Fruit fly (Drosophila melanogaster): ENCODE results near the gene AP-2sigma.

The AP-2sigma gene

DNA sequence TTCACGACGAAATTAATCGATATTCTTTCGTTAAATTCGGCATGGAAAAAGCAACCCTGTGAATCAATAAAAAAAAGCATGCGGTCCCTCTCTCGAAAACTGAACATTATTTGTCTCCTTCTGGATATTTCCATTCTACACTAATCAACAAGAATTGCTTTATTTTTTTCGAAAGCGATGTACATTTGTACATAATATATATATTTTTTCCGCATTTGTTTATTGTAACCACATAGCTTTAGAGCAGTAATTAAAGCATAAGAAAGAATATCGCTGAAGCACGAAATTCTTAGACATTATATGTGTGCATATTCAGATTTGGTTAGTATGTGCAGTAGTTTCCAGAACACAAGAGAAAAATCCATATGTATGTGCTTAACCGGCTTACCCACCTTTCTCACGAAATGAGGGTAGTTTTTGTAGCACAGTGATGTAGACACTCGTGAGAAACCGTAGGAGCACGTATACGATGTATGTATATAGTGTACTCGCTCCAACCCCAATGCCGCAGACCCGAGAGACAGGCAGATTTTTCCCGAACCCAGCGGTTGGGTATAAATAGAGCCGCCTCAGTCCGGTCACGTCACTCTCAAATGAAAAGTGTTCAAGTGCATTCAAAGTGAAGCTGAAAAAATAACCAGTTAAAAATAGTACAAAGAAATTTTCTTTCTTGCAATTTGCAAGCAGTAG, 26.3 kb upstream of the AP-2sigma start (continued):
- peak; percentile 69 for TF ChIP-seq pros (GFP tag; optimal IDR thresholded peaks at IDR 0.05)
- TF ChIP-seq CG13123 (GFP tag; optimal IDR thresholded peaks at IDR 0.05): peak; percentile 60
- no peak for TF ChIP-seq dan (GFP tag; IDR thresholded peaks at IDR 0.05)
- TF ChIP-seq CG10979 (tag; optimal IDR thresholded peaks at IDR 0.05): peak; percentile 85
- TF ChIP-seq CG31441 (GFP tag; IDR thresholded peaks at IDR 0.05): no peak
- no peak; the same call in none of the 2 replicates for TF ChIP-seq CG6272 (GFP tag; IDR thresholded peaks at IDR 0.05)
- no peak for TF ChIP-seq slbo (GFP tag; IDR thresholded peaks at IDR 0.05)
- TF ChIP-seq shn (GFP tag; optimal IDR thresholded peaks at IDR 0.05): peak; percentile 46
- TF ChIP-seq NC2β (GFP tag; optimal IDR thresholded peaks at IDR 0.05): peak; percentile 47
- peak; percentile 81 for TF ChIP-seq CG1602 (GFP tag; optimal IDR thresholded peaks at IDR 0.05)
- no peak for TF ChIP-seq zen2 (GFP tag; IDR thresholded peaks at IDR 0.05; ENCODE audit: partially characterized antibody)
- TF ChIP-seq CG14441 (GFP tag; IDR thresholded peaks at IDR 0.05): no peak
- peak; percentile 91 for TF ChIP-seq CG13894 (tag; optimal IDR thresholded peaks at IDR 0.05)
- TF ChIP-seq CG15696 (tag; optimal IDR thresholded peaks at IDR 0.05): peak; percentile 73
- no peak for TF ChIP-seq CG4282 (GFP tag; optimal IDR thresholded peaks at IDR 0.05)
- peak; percentile 91 for TF ChIP-seq CoRest (tag; optimal IDR thresholded peaks at IDR 0.05)
- TF ChIP-seq B-H1 (GFP tag; IDR thresholded peaks at IDR 0.05): no peak
- TF ChIP-seq Dll (GFP tag; IDR thresholded peaks at IDR 0.05; ENCODE audit: partially characterized antibody): no peak
- no peak for TF ChIP-seq CG14050 (GFP tag; IDR thresholded peaks at IDR 0.05)
- peak; percentile 85 for TF ChIP-seq nmo (GFP tag; optimal IDR thresholded peaks at IDR 0.05)
- TF ChIP-seq bsh (GFP tag; optimal IDR thresholded peaks at IDR 0.05): peak; percentile 85 to 89
- TF ChIP-seq cad (GFP tag; optimal IDR thresholded peaks at IDR 0.05): peak; percentile 28
- TF ChIP-seq CG9215 (GFP tag; IDR thresholded peaks at IDR 0.05): no peak
- TF ChIP-seq BEAF-32 (GFP tag; optimal IDR thresholded peaks at IDR 0.05): peak; percentile 76
- no peak for TF ChIP-seq CG11456 (GFP tag; IDR thresholded peaks at IDR 0.05)
- TF ChIP-seq CG32532 (GFP tag; IDR thresholded peaks at IDR 0.05): no peak
- TF ChIP-seq insv (GFP tag; optimal IDR thresholded peaks at IDR 0.05): peak in 1 of 2 experiments; percentile 46
- no peak for TF ChIP-seq CG11696 (GFP tag; IDR thresholded peaks at IDR 0.05)
- no peak for TF ChIP-seq C15 (GFP tag; IDR thresholded peaks at IDR 0.05)
- no peak for TF ChIP-seq CG7372 (GFP tag; IDR thresholded peaks at IDR 0.05)
- TF ChIP-seq run (tag; optimal IDR thresholded peaks at IDR 0.05): peak; percentile 28
- TF ChIP-seq Dref (GFP tag; IDR thresholded peaks at IDR 0.05): no peak
- peak; percentile 80 for TF ChIP-seq gcm (GFP tag; optimal IDR thresholded peaks at IDR 0.05)
- peak; percentile 48 for TF ChIP-seq Side (GFP tag; optimal IDR thresholded peaks at IDR 0.05)
- peak; percentile 87 for TF ChIP-seq Chrac-16 (GFP tag; optimal IDR thresholded peaks at IDR 0.05)
- TF ChIP-seq CG6175 (GFP tag; IDR thresholded peaks at IDR 0.05): no peak
- TF ChIP-seq vnd (GFP tag; IDR thresholded peaks at IDR 0.05; ENCODE audit: partially characterized antibody): no peak
- TF ChIP-seq crp (GFP tag; optimal IDR thresholded peaks at IDR 0.05): peak in 1 of 2 experiments; percentile 46
- TF ChIP-seq ash1 (GFP tag; optimal IDR thresholded peaks at IDR 0.05): no peak
- TF ChIP-seq pzg (GFP tag; optimal IDR thresholded peaks at IDR 0.05): peak; percentile 35
- TF ChIP-seq Kr (GFP tag; optimal IDR thresholded peaks at IDR 0.05): no peak
- TF ChIP-seq CrebB (tag; optimal IDR thresholded peaks at IDR 0.05): peak; percentile 79
- TF ChIP-seq CG4404 (GFP tag; IDR thresholded peaks at IDR 0.05): no peak
- TF ChIP-seq Lpt (GFP tag; optimal IDR thresholded peaks at IDR 0.05): no peak
- TF ChIP-seq Adf1 (GFP tag; IDR thresholded peaks at IDR 0.05): no peak
- no peak for TF ChIP-seq Ravus (GFP tag; IDR thresholded peaks at IDR 0.05)
- TF ChIP-seq D19A (tag; optimal IDR thresholded peaks at IDR 0.05): peak; percentile 90
- no peak for TF ChIP-seq sima (GFP tag; optimal IDR thresholded peaks at IDR 0.05)
- TF ChIP-seq fu2 (GFP tag; optimal IDR thresholded peaks at IDR 0.05): peak; percentile 62
- peak; percentile 81 for TF ChIP-seq gem (tag; optimal IDR thresholded peaks at IDR 0.05)
